Worm (Caenorhabditis elegans): ENCODE data around the gene nspc-18.

DNA sequence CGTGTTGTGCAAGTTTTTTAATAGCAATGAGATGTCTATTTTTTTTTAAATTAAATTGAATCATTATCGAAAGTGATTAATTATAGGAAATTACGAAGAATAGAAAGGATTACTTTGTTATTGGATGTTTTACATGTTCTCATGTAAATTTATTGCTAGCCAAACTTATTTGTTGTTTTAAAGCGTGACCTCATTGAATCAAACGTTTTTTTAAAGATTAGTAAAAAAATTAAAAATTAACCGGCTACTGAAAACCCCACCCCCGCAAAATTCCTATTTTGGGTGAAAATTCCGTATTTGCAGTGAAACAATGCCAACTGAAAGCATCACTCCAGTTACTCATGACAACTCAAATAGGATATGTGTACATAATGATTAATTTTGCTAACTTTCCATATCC lies 42.6 kb downstream of the nspc-18 start, which contains the start of gene M163.8:
- TF ChIP-seq B0310.2 (tag; optimal IDR thresholded peaks at IDR 0.05) (no peak), flt-1 (GFP tag; IDR thresholded peaks at IDR 0.05) (no peak), ama-1 (optimal IDR thresholded peaks at IDR 0.05) (no peak), hnd-1 (tag; optimal IDR thresholded peaks at IDR 0.05) (no peak), tbx-37 (GFP tag; conservative IDR thresholded peaks at IDR 0.05) (no peak), sea-1 (GFP tag; conservative IDR thresholded peaks at IDR 0.05) (no peak), hmbx-1 (tag; optimal IDR thresholded peaks at IDR 0.05) (no peak), hmg-4 (GFP tag; optimal IDR thresholded peaks at IDR 0.05) (no peak), ceh-36 (tag; optimal IDR thresholded peaks at IDR 0.05) (no peak), pes-1 (GFP tag; IDR thresholded peaks at IDR 0.05) (no peak), tra-4 (tag; optimal IDR thresholded peaks at IDR 0.05) (no peak), ets-7 (tag; optimal IDR thresholded peaks at IDR 0.05) (no peak), aly-1 (tag; optimal IDR thresholded peaks at IDR 0.05) (no peak)

Data from whole organism, early embryonic.